Fruit fly (Drosophila melanogaster) whole organism, embryonic: ENCODE data around the gene CG33947.

ENCODE experiments used
- Bgb ChIP-seq: fragments of 200-800 bp; sonication (Bioruptor generic); IDR thresholded peaks from 2 replicates; pipeline ENCODE4 v1.3.6; 2022; ENCODE audit warnings: missing biosample characterization, missing genetic modification characterization; ENCODE audit not compliant: partially characterized antibody
- CG1024 ChIP-seq: fragments of 200-800 bp; sonication (Bioruptor generic); IDR thresholded peaks from 2 replicates; pipeline ENCODE4 v1.3.6; 2022; ENCODE audit warnings: missing biosample characterization, missing genetic modification characterization
- CG12219 ChIP-seq: fragments of 200-800 bp; sonication (Bioruptor generic); optimal IDR thresholded peaks from 3 replicates; lab custom pipeline; 2018; ENCODE audit warnings: missing biosample characterization, mild to moderate bottlenecking, missing genetic modification characterization
- CG14965 ChIP-seq: fragments of 200-800 bp; sonication (Bioruptor generic); optimal IDR thresholded peaks from 2 replicates; lab custom pipeline; 2016; ENCODE audit warnings: missing biosample characterization, missing genetic modification characterization, borderline replicate concordance
- CG15073 ChIP-seq: fragments of 200-800 bp; sonication (Bioruptor generic); optimal IDR thresholded peaks from 2 replicates; lab custom pipeline; 2016; ENCODE audit warnings: missing biosample characterization, missing genetic modification characterization
- CG1529 ChIP-seq: fragments of 200-800 bp; sonication (Bioruptor generic); optimal IDR thresholded peaks from 3 replicates; lab custom pipeline; 2018; ENCODE audit warnings: missing biosample characterization, missing genetic modification characterization
- CG1647 ChIP-seq: fragments of 200-800 bp; sonication (Bioruptor generic); optimal IDR thresholded peaks from 3 replicates; lab custom pipeline; 2016; ENCODE audit warnings: missing biosample characterization, missing genetic modification characterization
- CG16815 ChIP-seq: fragments of 200-800 bp; sonication (Bioruptor generic); optimal IDR thresholded peaks from 3 replicates; lab custom pipeline; 2017; ENCODE audit warnings: missing biosample characterization, mild to moderate bottlenecking, missing genetic modification characterization
- CG17829 ChIP-seq: fragments of 200-800 bp; optimal IDR thresholded peaks from 2 replicates; lab custom pipeline; 2019; ENCODE audit warnings: missing biosample characterization, mild to moderate bottlenecking, missing genetic modification characterization, moderate library complexity
- CG18262 ChIP-seq: fragments of 200-800 bp; optimal IDR thresholded peaks from 3 replicates; lab custom pipeline; 2019; ENCODE audit warnings: missing biosample characterization, mild to moderate bottlenecking, missing genetic modification characterization, moderate library complexity
- CG3281 ChIP-seq: fragments of 200-800 bp; sonication (Bioruptor generic); optimal IDR thresholded peaks from 3 replicates; lab custom pipeline; 2017; ENCODE audit warnings: missing biosample characterization, mild to moderate bottlenecking, missing genetic modification characterization
- CG4328 ChIP-seq: fragments of 200-800 bp; sonication (Bioruptor generic); optimal IDR thresholded peaks from 3 replicates; lab custom pipeline; 2017; ENCODE audit warnings: missing biosample characterization, missing genetic modification reagents, missing genetic modification characterization
- CG43689 ChIP-seq: fragments of 200-800 bp; sonication (Bioruptor generic); IDR thresholded peaks from 2 replicates; pipeline ENCODE4 v1.3.6; 2022; ENCODE audit warnings: missing biosample characterization, missing genetic modification characterization
- CG4617 ChIP-seq: fragments of 200-800 bp; sonication (Bioruptor generic); optimal IDR thresholded peaks from 3 replicates; lab custom pipeline; 2016; ENCODE audit warnings: missing biosample characterization, missing genetic modification characterization, borderline replicate concordance
- CG6272 ChIP-seq: fragments of 200-800 bp; sonication (Bioruptor generic); IDR thresholded peaks from 2 replicates; pipeline ENCODE4 v1.3.6; 2022; ENCODE audit warnings: missing biosample characterization, missing genetic modification characterization
- CG6791 ChIP-seq: fragments of 200-800 bp; sonication (Bioruptor generic); IDR thresholded peaks from 3 replicates; pipeline ENCODE4 v1.3.6; 2022; ENCODE audit warnings: missing biosample characterization, missing genetic modification characterization; ENCODE audit not compliant: partially characterized antibody
- CG9932 ChIP-seq: fragments of 200-800 bp; sonication (Bioruptor generic); IDR thresholded peaks from 2 replicates; pipeline ENCODE4 v1.3.6; 2022; ENCODE audit warnings: missing biosample characterization, missing genetic modification characterization
- CoRest ChIP-seq: fragments of 200-800 bp; sonication (Bioruptor generic); optimal IDR thresholded peaks from 3 replicates; lab custom pipeline; 2018; ENCODE audit warnings: missing biosample characterization, mild to moderate bottlenecking, missing genetic modification characterization, moderate library complexity
- Dad ChIP-seq: fragments of 200-800 bp; sonication (Bioruptor generic); optimal IDR thresholded peaks from 3 replicates; lab custom pipeline; 2016; ENCODE audit warnings: missing biosample characterization, missing genetic modification characterization
- Dp ChIP-seq: fragments of 200-800 bp; sonication (Bioruptor generic); optimal IDR thresholded peaks from 2 replicates; lab custom pipeline; 2018; ENCODE audit warnings: missing biosample characterization, mild to moderate bottlenecking, missing genetic modification characterization, moderate library complexity
- HHEX ChIP-seq: fragments of 200-800 bp; sonication (Bioruptor generic); optimal IDR thresholded peaks from 3 replicates; lab custom pipeline; 2017; ENCODE audit warnings: missing biosample characterization, mild to moderate bottlenecking, missing genetic modification characterization, missing genetic modification reagents
- NfI ChIP-seq: fragments of 200-800 bp; sonication (Bioruptor generic); optimal IDR thresholded peaks from 3 replicates; lab custom pipeline; 2018; ENCODE audit warnings: missing biosample characterization, mild to moderate bottlenecking, missing genetic modification characterization, moderate library complexity
- Rx ChIP-seq: fragments of 200-800 bp; sonication (Bioruptor generic); IDR thresholded peaks from 2 replicates; pipeline ENCODE4 v1.3.6; 2022; ENCODE audit warnings: missing biosample characterization, missing genetic modification characterization
- Sin3A ChIP-seq: fragments of >200 bp; optimal IDR thresholded peaks from 2 replicates; lab custom pipeline; 2018
- Spps ChIP-seq: fragments of 200-800 bp; sonication (Bioruptor generic); optimal IDR thresholded peaks from 2 replicates; lab custom pipeline; 2018; ENCODE audit warnings: missing biosample characterization, mild to moderate bottlenecking, missing genetic modification characterization
- ap ChIP-seq: fragments of 200-800 bp; sonication (Bioruptor generic); IDR thresholded peaks from 2 replicates; pipeline ENCODE4 v1.3.6; 2022; ENCODE audit warnings: missing biosample characterization, missing genetic modification characterization
- br ChIP-seq: fragments of >200 bp; optimal IDR thresholded peaks from 2 replicates; lab custom pipeline; 2017
- da ChIP-seq: fragments of 200-800 bp; sonication (Bioruptor generic); optimal IDR thresholded peaks from 2 replicates; lab custom pipeline; 2016; ENCODE audit warnings: missing biosample characterization, missing genetic modification characterization
- ems ChIP-seq: fragments of 200-800 bp; sonication (Bioruptor generic); optimal IDR thresholded peaks from 3 replicates; lab custom pipeline; 2016; ENCODE audit warnings: missing biosample characterization, missing genetic modification characterization
- eve ChIP-seq, 2 experiments: fragments of >200 bp; optimal IDR thresholded peaks; 2 replicates each; lab custom pipeline; 2017; ENCODE audit warnings: missing biosample characterization in 2 of 2, missing genetic modification characterization in 2 of 2
- exex ChIP-seq: fragments of 200-800 bp; sonication (Bioruptor generic); optimal IDR thresholded peaks from 4 replicates; lab custom pipeline; 2018; ENCODE audit warnings: missing biosample characterization, mild to moderate bottlenecking, missing genetic modification characterization, moderate library complexity
- grn ChIP-seq: fragments of 200-800 bp; sonication (Bioruptor generic); optimal IDR thresholded peaks from 3 replicates; lab custom pipeline; 2017; ENCODE audit warnings: missing biosample characterization, missing genetic modification characterization
- gsb ChIP-seq: fragments of 200-800 bp; sonication (Bioruptor generic); IDR thresholded peaks from 2 replicates; pipeline ENCODE4 v1.3.6; 2022; ENCODE audit warnings: missing biosample characterization, missing genetic modification characterization
- gsb-n ChIP-seq: fragments of 200-800 bp; sonication (Bioruptor generic); optimal IDR thresholded peaks from 3 replicates; lab custom pipeline; 2018; ENCODE audit warnings: missing biosample characterization, mild to moderate bottlenecking, missing genetic modification characterization
- hbn ChIP-seq: fragments of 200-800 bp; sonication (Bioruptor generic); IDR thresholded peaks from 2 replicates; pipeline ENCODE4 v1.3.6; 2022; ENCODE audit warnings: missing biosample characterization, missing genetic modification characterization; ENCODE audit not compliant: partially characterized antibody
- ind ChIP-seq: fragments of 200-800 bp; sonication (Bioruptor generic); optimal IDR thresholded peaks from 3 replicates; lab custom pipeline; 2016; ENCODE audit warnings: missing biosample characterization, missing genetic modification characterization
- inv ChIP-seq: fragments of 200-800 bp; sonication (Bioruptor generic); IDR thresholded peaks from 2 replicates; pipeline ENCODE4 v1.3.6; 2022; ENCODE audit warnings: missing biosample characterization, missing genetic modification characterization; ENCODE audit not compliant: partially characterized antibody
- knrl ChIP-seq: fragments of 200-800 bp; sonication (Bioruptor generic); IDR thresholded peaks from 3 replicates; pipeline ENCODE4 v1.3.6; 2022; ENCODE audit warnings: missing biosample characterization, missing genetic modification characterization; ENCODE audit not compliant: partially characterized antibody
- maf-S ChIP-seq: fragments of 200-800 bp; sonication (Bioruptor generic); optimal IDR thresholded peaks from 2 replicates; lab custom pipeline; 2016; ENCODE audit warnings: missing biosample characterization, missing genetic modification characterization
- mirr ChIP-seq: fragments of 200-800 bp; sonication (Bioruptor generic); optimal IDR thresholded peaks from 3 replicates; lab custom pipeline; 2018; ENCODE audit warnings: missing biosample characterization, mild to moderate bottlenecking, missing genetic modification characterization
- mld ChIP-seq: fragments of 200-800 bp; sonication (Bioruptor generic); IDR thresholded peaks from 3 replicates; pipeline ENCODE4 v1.3.6; 2022; ENCODE audit warnings: missing biosample characterization, missing genetic modification characterization; ENCODE audit not compliant: partially characterized antibody
- otp ChIP-seq: fragments of 200-800 bp; sonication (Bioruptor generic); IDR thresholded peaks from 3 replicates; pipeline ENCODE4, ENCODE4 v1.3.6; 2022; ENCODE audit warnings: missing biosample characterization, missing genetic modification characterization
- pfk ChIP-seq: fragments of 200-800 bp; sonication (Bioruptor generic); optimal IDR thresholded peaks from 2 replicates; lab custom pipeline; 2018; ENCODE audit warnings: missing biosample characterization, mild to moderate bottlenecking, missing genetic modification characterization, moderate library complexity
- pnt ChIP-seq: fragments of 200-800 bp; sonication (Bioruptor generic); optimal IDR thresholded peaks from 3 replicates; lab custom pipeline; 2016; ENCODE audit warnings: missing biosample characterization, missing genetic modification characterization
- salm ChIP-seq: fragments of 200-800 bp; sonication (Bioruptor generic); optimal IDR thresholded peaks from 2 replicates; lab custom pipeline; 2018; ENCODE audit warnings: missing biosample characterization, mild to moderate bottlenecking, missing genetic modification characterization
- sc ChIP-seq, 3 experiments: fragments of >200 bp in 2 of 3; fragments of 200-800 bp in 1 of 3; sonication (Bioruptor generic) in 1 of 3; optimal IDR thresholded peaks; 2 replicates in 2 of 3; 3 replicates in 1 of 3; lab custom pipeline; 2017; ENCODE audit warnings: mild to moderate bottlenecking in 1 of 3, missing biosample characterization in 1 of 3, missing genetic modification characterization in 1 of 3, missing genetic modification reagents in 1 of 3
- sens ChIP-seq: fragments of 200-800 bp; sonication (Bioruptor generic); peaks from one replicate; lab custom pipeline; 2016; ENCODE audit warnings: missing biosample characterization, missing genetic modification characterization
- sisA ChIP-seq: fragments of 200-800 bp; sonication (Bioruptor generic); IDR thresholded peaks from 2 replicates; pipeline ENCODE4 v1.3.6; 2022; ENCODE audit warnings: missing biosample characterization, missing genetic modification characterization
- sob ChIP-seq: fragments of 200-800 bp; sonication (Bioruptor generic); IDR thresholded peaks from 2 replicates; pipeline ENCODE4 v1.3.6; 2022; ENCODE audit warnings: missing biosample characterization, missing genetic modification characterization
- trh ChIP-seq: fragments of 200-800 bp; sonication (Bioruptor generic); optimal IDR thresholded peaks from 2 replicates; lab custom pipeline; 2016; ENCODE audit warnings: missing biosample characterization, missing genetic modification characterization

CG33947 gene

dm6 chr3L:11089805-11090440 is 6.4 kb upstream of the CG33947 start (continued):
- TF ChIP-seq grn (GFP tag; lab: Kevin White, UChicago) (peak; percentile 74), Dp (no peak), sisA (GFP tag; lab: Robert Waterston, UW) (peak; percentile 74), CG12219 (GFP tag; lab: Kevin White, UChicago) (peak; percentile 85), trh (GFP tag; lab: Kevin White, UChicago) (peak; percentile 76), ind (GFP tag; lab: Kevin White, UChicago) (peak; percentile 87), pfk (GFP tag; lab: Kevin White, UChicago) (peak; percentile 30), sob (GFP tag; lab: Robert Waterston, UW) (peak; percentile 69; the same call in 1 of the 2 replicates), eve (GFP tag; optimal IDR thresholded peaks at IDR 0.05; lab: Kevin White, UChicago) (peak; percentile 1 to 98), HHEX (GFP tag; lab: Kevin White, UChicago) (peak; percentile 87), Spps (tag; lab: Kevin White, UChicago) (peak; percentile 53), Bgb (no peak), maf-S (GFP tag; lab: Kevin White, UChicago) (peak; percentile 41), CG15073 (GFP tag; lab: Kevin White, UChicago) (peak; percentile 61), Dad (GFP tag; lab: Kevin White, UChicago) (peak; percentile 63), CG4328 (peak; percentile 44), sc (optimal IDR thresholded peaks at IDR 0.05; lab: Kevin White, UChicago) (no peak), sc (GFP tag; optimal IDR thresholded peaks at IDR 0.05; lab: Kevin White, UChicago) (peak; percentile 89), CG6791 (GFP tag; lab: Robert Waterston, UW) (no peak), gsb-n (tag; lab: Kevin White, UChicago) (peak; percentile 85), CG6272 (GFP tag; lab: Robert Waterston, UW) (peak; percentile 51), NfI (GFP tag; lab: Kevin White, UChicago) (peak; percentile 89), CG1529 (peak; percentile 94), Sin3A (lab: Kevin White, UChicago) (no peak), CG1024 (GFP tag; lab: Robert Waterston, UW) (peak; percentile 84), CG17829 (tag; lab: Kevin White, UChicago) (peak; percentile 95), salm (tag; lab: Kevin White, UChicago) (peak; percentile 78), knrl (GFP tag; lab: Robert Waterston, UW) (peak; percentile 44; the same call in 1 of the 3 replicates), CG18262 (tag; lab: Kevin White, UChicago) (peak; percentile 98), br (lab: Kevin White, UChicago) (no peak), mirr (GFP tag; lab: Kevin White, UChicago) (peak; percentile 19), CG3281 (peak; percentile 79), CG4617 (GFP tag; lab: Kevin White, UChicago) (peak; percentile 64), CG1647 (GFP tag; lab: Kevin White, UChicago) (peak; percentile 73), exex (tag; lab: Kevin White, UChicago) (no peak), Rx (peak; percentile 32), inv (GFP tag; lab: Robert Waterston, UW) (no peak; the same call in 1 of the 2 replicates), CG43689 (GFP tag; lab: Robert Waterston, UW) (peak; percentile 25; the same call in 1 of the 2 replicates), ems (GFP tag; lab: Kevin White, UChicago) (peak; percentile 87), mld (GFP tag; lab: Robert Waterston, UW) (no peak), CG16815 (peak; percentile 86), pnt (GFP tag; lab: Kevin White, UChicago) (peak; percentile 69), ap (peak; percentile 36), CoRest (tag; lab: Kevin White, UChicago) (peak; percentile 95), sens (GFP tag; lab: Kevin White, UChicago) (peak; percentile 99), otp (GFP tag; lab: Robert Waterston, UW) (peak; percentile 91), da (peak; percentile 67), CG14965 (GFP tag; lab: Kevin White, UChicago) (peak; percentile 65), CG9932 (GFP tag; lab: Robert Waterston, UW) (peak; percentile 41; the same call in 1 of the 2 replicates), hbn (GFP tag; lab: Robert Waterston, UW) (no peak), gsb (GFP tag; lab: Robert Waterston, UW) (peak; percentile 62)
